Fruit fly (Drosophila melanogaster): ENCODE measurements around the gene Vlet.
A peak's percentile ranks its signal among the peaks of the same experiment; 100 is the strongest.

dm6 chrX:11683480-11683879 is 5.1 kb upstream of the Vlet start:
- peak; percentile 70 for TF ChIP-seq Ets98B (GFP tag; IDR thresholded peaks at IDR 0.05)
- TF ChIP-seq Pif1A (GFP tag; optimal IDR thresholded peaks at IDR 0.05): no peak
- no peak for TF ChIP-seq CG34367 (tag; optimal IDR thresholded peaks at IDR 0.05)
- TF ChIP-seq CG12605 (GFP tag; IDR thresholded peaks at IDR 0.05): 0 out of 2 replicates have a peak, but pooled peaks have one; percentile 21
- peak; percentile 46 for TF ChIP-seq Snoo (tag; optimal IDR thresholded peaks at IDR 0.05)
- TF ChIP-seq EcR (GFP tag; optimal IDR thresholded peaks at IDR 0.05): peak; percentile 45
- TF ChIP-seq rn (GFP tag; IDR thresholded peaks at IDR 0.05): no peak
- TF ChIP-seq CG9948 (tag; optimal IDR thresholded peaks at IDR 0.05): no peak
- no peak for TF ChIP-seq CG8301 (tag; optimal IDR thresholded peaks at IDR 0.05)
- no peak for TF ChIP-seq CG17806 (tag; optimal IDR thresholded peaks at IDR 0.05)
